Worm (Caenorhabditis elegans) whole organism, L4/young adult: ENCODE data around the gene F10G2.2.

ENCODE experiments used
- W03F9.2 ChIP-seq: fragments of 150-350 bp; optimal IDR thresholded peaks from 2 replicates; lab custom pipeline; 2014; ENCODE audit warnings: missing biosample characterization, missing genetic modification characterization
- dao-5 ChIP-seq: sonication (generic microtip); optimal IDR thresholded peaks from 2 replicates; lab custom pipeline; 2016; ENCODE audit warnings: missing genotype, missing genetic modification characterization, moderate library complexity, missing compliant biosample characterization
- him-1 ChIP-seq: sonication (generic microtip); optimal IDR thresholded peaks from 2 replicates; lab custom pipeline; 2016; ENCODE audit warnings: missing genotype, missing genetic modification reagents, missing genetic modification characterization, missing compliant biosample characterization

ce11 chrV:7307089-7307488 lies 23.9 kb upstream of the F10G2.2 start, which contains the start of gene F07G11.1:
- no peak for TF ChIP-seq him-1 (tag; lab: Kevin White, UChicago)
- no peak for TF ChIP-seq dao-5
- TF ChIP-seq W03F9.2: no peak
